Worm (Caenorhabditis elegans) whole organism, young adult: ENCODE measurements around the gene B0432.10.

Experiments used
- B0019.2 ChIP-seq: fragments of 200-800 bp; sonication (Bioruptor generic); conservative IDR thresholded peaks from 2 replicates; pipeline ENCODE4 v1.3.6; 2022; ENCODE audit warnings: missing genetic modification reagents, missing genetic modification characterization, missing compliant biosample characterization
- D2030.7 ChIP-seq: fragments of 200-800 bp; sonication (Bioruptor generic); IDR thresholded peaks from 2 replicates; pipeline ENCODE4 v1.3.6; 2022; ENCODE audit warnings: missing genetic modification reagents, missing genetic modification characterization, missing compliant biosample characterization
- F33H1.4 ChIP-seq: fragments of 200-800 bp; sonication (Bioruptor generic); IDR thresholded peaks from 2 replicates; pipeline ENCODE4 v1.3.6; 2022; ENCODE audit warnings: missing genetic modification reagents, missing genetic modification characterization, missing compliant biosample characterization
- K11D2.4 ChIP-seq: fragments of 200-800 bp; sonication (Bioruptor generic); IDR thresholded peaks from 2 replicates; pipeline ENCODE4 v1.3.6; 2022; ENCODE audit warnings: missing genetic modification reagents, missing genetic modification characterization, missing compliant biosample characterization
- Y53F4B.3 ChIP-seq: fragments of 200-800 bp; sonication (Bioruptor generic); IDR thresholded peaks from 2 replicates; pipeline ENCODE4 v1.3.6; 2022; ENCODE audit warnings: missing genetic modification reagents, missing genetic modification characterization, missing compliant biosample characterization
- Y79H2A.3 ChIP-seq: fragments of 200-800 bp; sonication (Bioruptor generic); conservative IDR thresholded peaks from 2 replicates; pipeline ENCODE4 v1.3.6; 2022; ENCODE audit warnings: missing genetic modification reagents, missing genetic modification characterization, missing compliant biosample characterization
- Y95B8A.8 ChIP-seq: fragments of 200-800 bp; sonication (Bioruptor generic); IDR thresholded peaks from 2 replicates; pipeline ENCODE4 v1.3.6; 2022; ENCODE audit warnings: missing genetic modification reagents, missing genetic modification characterization, missing compliant biosample characterization
- ZK185.1 ChIP-seq: sonication (generic microtip); optimal IDR thresholded peaks from 2 replicates; lab custom pipeline; 2016; ENCODE audit warnings: mild to moderate bottlenecking, missing genetic modification characterization, missing compliant biosample characterization; ENCODE audit not compliant: poor library complexity, severe bottlenecking
- aptf-3 ChIP-seq: fragments of 200-800 bp; sonication (Bioruptor generic); IDR thresholded peaks from 2 replicates; pipeline ENCODE4 v1.3.6; 2022; ENCODE audit warnings: missing genetic modification characterization, missing compliant biosample characterization
- atf-7 ChIP-seq: sonication (generic microtip); optimal IDR thresholded peaks from 2 replicates; lab custom pipeline; 2017; ENCODE audit warnings: mild to moderate bottlenecking, missing genetic modification characterization, missing compliant biosample characterization
- ceh-27 ChIP-seq: fragments of 200-800 bp; sonication (Bioruptor generic); optimal IDR thresholded peaks from 2 replicates; lab custom pipeline; 2018; ENCODE audit warnings: mild to moderate bottlenecking, missing genetic modification characterization, moderate library complexity, missing compliant biosample characterization
- dox-1 ChIP-seq: fragments of 200-800 bp; sonication (Bioruptor generic); IDR thresholded peaks from 2 replicates; pipeline ENCODE4 v1.3.6; 2022; ENCODE audit warnings: missing genetic modification reagents, missing genetic modification characterization, missing compliant biosample characterization
- egrh-3 ChIP-seq: fragments of 200-800 bp; sonication (Bioruptor generic); IDR thresholded peaks from 2 replicates; pipeline ENCODE4 v1.3.6; 2022; ENCODE audit warnings: missing genetic modification reagents, missing genetic modification characterization, missing compliant biosample characterization
- ets-4 ChIP-seq: fragments of 200-800 bp; sonication (Bioruptor generic); optimal IDR thresholded peaks from 2 replicates; lab custom pipeline; 2018; ENCODE audit warnings: mild to moderate bottlenecking, missing genetic modification characterization, missing compliant biosample characterization
- gei-17 ChIP-seq: fragments of 200-800 bp; sonication (Bioruptor generic); optimal IDR thresholded peaks from 2 replicates; lab custom pipeline; 2018; ENCODE audit warnings: mild to moderate bottlenecking, missing genetic modification characterization, missing compliant biosample characterization
- hlh-26 ChIP-seq: fragments of 200-800 bp; sonication (Bioruptor generic); conservative IDR thresholded peaks from 2 replicates; pipeline ENCODE4 v1.3.6; 2022; ENCODE audit warnings: missing genetic modification reagents, missing genetic modification characterization, missing compliant biosample characterization
- hmg-20 ChIP-seq: fragments of 200-800 bp; sonication (Bioruptor generic); IDR thresholded peaks from 2 replicates; pipeline ENCODE4 v1.3.6; 2022; ENCODE audit warnings: missing genetic modification reagents, missing genetic modification characterization, missing compliant biosample characterization
- hrde-1 ChIP-seq: sonication (generic microtip); optimal IDR thresholded peaks from 2 replicates; lab custom pipeline; 2016; ENCODE audit warnings: missing genetic modification characterization, mild to moderate bottlenecking, missing compliant biosample characterization, moderate library complexity, missing genotype, missing genetic modification reagents, borderline replicate concordance
- hsf-1 ChIP-seq: fragments of 200-800 bp; sonication (Bioruptor generic); IDR thresholded peaks from 2 replicates; pipeline ENCODE4 v1.3.6; 2022; ENCODE audit warnings: missing genetic modification reagents, missing genetic modification characterization, missing compliant biosample characterization
- let-526 ChIP-seq: fragments of 200-800 bp; sonication (Bioruptor generic); IDR thresholded peaks from 2 replicates; pipeline ENCODE4 v1.3.6; 2022; ENCODE audit warnings: missing genetic modification reagents, missing genetic modification characterization, missing compliant biosample characterization
- lin-26 ChIP-seq: fragments of 200-800 bp; sonication (Bioruptor generic); IDR thresholded peaks from 2 replicates; pipeline ENCODE4 v1.3.6; 2022; ENCODE audit warnings: missing genetic modification reagents, missing genetic modification characterization, missing compliant biosample characterization
- lin-54 ChIP-seq: fragments of 200-800 bp; sonication (Bioruptor generic); optimal IDR thresholded peaks from 2 replicates; lab custom pipeline; 2018; ENCODE audit warnings: mild to moderate bottlenecking, missing genetic modification characterization, missing compliant biosample characterization
- lsl-1 ChIP-seq: fragments of 200-800 bp; sonication (Bioruptor generic); optimal IDR thresholded peaks from 2 replicates; lab custom pipeline; 2018; ENCODE audit warnings: mild to moderate bottlenecking, missing genetic modification characterization, moderate library complexity, missing compliant biosample characterization
- lsy-27 ChIP-seq: sonication (generic microtip); optimal IDR thresholded peaks from 2 replicates; lab custom pipeline; 2017; ENCODE audit warnings: missing genetic modification characterization, mild to moderate bottlenecking, missing compliant biosample characterization, antibody characterized with exemption, missing genotype, borderline replicate concordance; ENCODE audit not compliant: insufficient read depth
- madf-10 ChIP-seq: sonication (generic microtip); optimal IDR thresholded peaks from 2 replicates; lab custom pipeline; 2016; ENCODE audit warnings: mild to moderate bottlenecking, missing genetic modification characterization, missing compliant biosample characterization
- madf-8 ChIP-seq: fragments of 200-800 bp; sonication (Bioruptor generic); conservative IDR thresholded peaks from 2 replicates; pipeline ENCODE4 v1.3.6; 2022; ENCODE audit warnings: missing genetic modification reagents, missing genetic modification characterization, missing compliant biosample characterization
- nfya-2 ChIP-seq: fragments of 200-800 bp; sonication (Bioruptor generic); IDR thresholded peaks from 2 replicates; pipeline ENCODE4 v1.3.6; 2022; ENCODE audit warnings: missing genetic modification reagents, missing genetic modification characterization, missing compliant biosample characterization
- nhr-179 ChIP-seq: sonication (generic microtip); optimal IDR thresholded peaks from 2 replicates; lab custom pipeline; 2016; ENCODE audit warnings: mild to moderate bottlenecking, missing genetic modification characterization, missing compliant biosample characterization
- repo-1 ChIP-seq: sonication (generic microtip); optimal IDR thresholded peaks from 2 replicates; lab custom pipeline; 2017; ENCODE audit warnings: mild to moderate bottlenecking, missing genetic modification characterization, missing compliant biosample characterization
- rpc-1 ChIP-seq, 2 experiments: fragments of 150-350 bp in 1 of 2; sonication (generic microtip) in 1 of 2; optimal IDR thresholded peaks; 2 replicates each; lab custom pipeline; 2014 to 2018; ENCODE audit warnings: missing biosample characterization in 1 of 2, missing genetic modification characterization in 1 of 2, missing genetic modification reagents in 1 of 2, missing genotype in 1 of 2
- snpc-3.4 ChIP-seq: sonication (generic microtip); optimal IDR thresholded peaks from 2 replicates; lab custom pipeline; 2017; ENCODE audit warnings: missing genetic modification characterization, mild to moderate bottlenecking, missing compliant biosample characterization, antibody characterized with exemption, moderate library complexity, missing genotype, missing genetic modification reagents
- snpc-4 ChIP-seq, 5 experiments: fragments of 150-350 bp in 1 of 5; sonication (generic microtip) in 4 of 5; optimal IDR thresholded peaks; 2 replicates each; lab custom pipeline; 2014 to 2018; ENCODE audit warnings: missing genetic modification characterization in 5 of 5, missing biosample characterization in 3 of 5, antibody characterized with exemption in 2 of 5, mild to moderate bottlenecking in 2 of 5, missing compliant biosample characterization in 2 of 5, missing genotype in 2 of 5, moderate library complexity in 2 of 5, missing genetic modification reagents in 1 of 5
- sptf-2 ChIP-seq: fragments of 200-800 bp; sonication (Bioruptor generic); optimal IDR thresholded peaks from 2 replicates; lab custom pipeline; 2018; ENCODE audit warnings: mild to moderate bottlenecking, missing genetic modification characterization, missing compliant biosample characterization
- tlf-1 ChIP-seq: fragments of 200-800 bp; sonication (Bioruptor generic); optimal IDR thresholded peaks from 2 replicates; lab custom pipeline; 2018; ENCODE audit warnings: mild to moderate bottlenecking, missing genetic modification characterization, missing compliant biosample characterization
- xnd-1 ChIP-seq: sonication (generic microtip); optimal IDR thresholded peaks from 2 replicates; lab custom pipeline; 2016; ENCODE audit warnings: missing genotype, missing genetic modification reagents, missing genetic modification characterization, missing compliant biosample characterization
- zfh-2 ChIP-seq: fragments of 200-800 bp; sonication (Bioruptor generic); conservative IDR thresholded peaks from 2 replicates; pipeline ENCODE4 v1.3.6; 2022; ENCODE audit warnings: missing genetic modification reagents, missing genetic modification characterization, missing compliant biosample characterization
- zim-3 ChIP-seq: sonication (generic microtip); optimal IDR thresholded peaks from 2 replicates; lab custom pipeline; 2017; ENCODE audit warnings: mild to moderate bottlenecking, missing genetic modification characterization, moderate library complexity, missing compliant biosample characterization
- ztf-18 ChIP-seq: sonication (generic microtip); optimal IDR thresholded peaks from 2 replicates; lab custom pipeline; 2016; ENCODE audit warnings: missing genotype, mild to moderate bottlenecking, missing genetic modification characterization, missing compliant biosample characterization
- ztf-26 ChIP-seq: sonication (generic microtip); optimal IDR thresholded peaks from 2 replicates; lab custom pipeline; 2017; ENCODE audit warnings: missing genetic modification characterization, missing compliant biosample characterization
- ztf-6 ChIP-seq: fragments of 200-800 bp; sonication (Bioruptor generic); IDR thresholded peaks from 2 replicates; pipeline ENCODE4 v1.3.6; 2022; ENCODE audit warnings: missing genetic modification reagents, missing genetic modification characterization, missing compliant biosample characterization

B0432.10 gene

ce11 chrII:303927-304711 is 18.0 kb upstream of the B0432.10 start:
- TF ChIP-seq zfh-2 (peak; percentile 87), hmg-20 (GFP tag; lab: Robert Waterston, UW) (no peak), atf-7 (tag; lab: Kevin White, UChicago) (no peak), lsy-27 (tag; lab: Kevin White, UChicago) (no peak), Y79H2A.3 (GFP tag; lab: Robert Waterston, UW) (no peak), lin-26 (GFP tag; lab: Robert Waterston, UW) (no peak), gei-17 (GFP tag; lab: Kevin White, UChicago) (no peak), egrh-3 (GFP tag; lab: Robert Waterston, UW) (peak; percentile 23; the same call in 1 of the 2 replicates), repo-1 (tag; lab: Kevin White, UChicago) (no peak), xnd-1 (no peak)

- peak; percentile 51 for TF ChIP-seq rpc-1 (optimal IDR thresholded peaks at IDR 0.05; lab: Kevin White, UChicago)
- no peak for TF ChIP-seq rpc-1 (tag; optimal IDR thresholded peaks at IDR 0.05; lab: Kevin White, UChicago)
- no peak for TF ChIP-seq nfya-2 (GFP tag; lab: Robert Waterston, UW)
- TF ChIP-seq hsf-1 (GFP tag; lab: Robert Waterston, UW): peak; percentile 85
- TF ChIP-seq hmg-20 (GFP tag; lab: Robert Waterston, UW): no peak
- no peak for TF ChIP-seq ZK185.1 (tag; lab: Kevin White, UChicago)
- TF ChIP-seq, all 124 proteins: peak for 2
These were observed 15.1 kb upstream of the B0432.10 start, which contains the start of gene K01A2.5 for ce11 chrII:300977-301772. TSS of gene K01A2.5 (plus strand) at chrII:301273.

ce11 chrII:299684-300083 is 13.6 kb upstream of the B0432.10 start, which contains the start of gene K01A2.6:
TSS of gene K01A2.6 (plus strand) at chrII:299984.
- TF ChIP-seq rpc-1 (optimal IDR thresholded peaks at IDR 0.05; lab: Kevin White, UChicago): no peak
- no peak for TF ChIP-seq rpc-1 (tag; optimal IDR thresholded peaks at IDR 0.05; lab: Kevin White, UChicago)
- TF ChIP-seq tlf-1 (GFP tag; lab: Kevin White, UChicago): no peak
- TF ChIP-seq lin-54 (GFP tag; lab: Kevin White, UChicago): no peak
- TF ChIP-seq F33H1.4 (GFP tag; lab: Robert Waterston, UW): no peak
- no peak for TF ChIP-seq ztf-18 (tag; lab: Kevin White, UChicago)
- TF ChIP-seq hlh-26 (GFP tag; lab: Robert Waterston, UW): no peak
- TF ChIP-seq dox-1: no peak
- TF ChIP-seq sptf-2 (GFP tag; lab: Kevin White, UChicago): no peak
- no peak for TF ChIP-seq madf-8 (GFP tag; lab: Robert Waterston, UW)
- TF ChIP-seq hrde-1: no peak
- TF ChIP-seq ztf-6 (GFP tag; lab: Robert Waterston, UW): no peak
- TF ChIP-seq aptf-3 (GFP tag; lab: Robert Waterston, UW): no peak
- TF ChIP-seq nhr-179 (tag; lab: Kevin White, UChicago): no peak
- no peak for TF ChIP-seq B0019.2
- no peak for TF ChIP-seq K11D2.4
- TF ChIP-seq ets-4 (GFP tag; lab: Kevin White, UChicago): no peak
- TF ChIP-seq, all 124 proteins: peak for 0

- TF ChIP-seq ztf-26: no peak
- TF ChIP-seq let-526 (GFP tag; lab: Robert Waterston, UW): no peak
- no peak for TF ChIP-seq zim-3 (tag; lab: Kevin White, UChicago)
- TF ChIP-seq Y95B8A.8 (GFP tag; lab: Robert Waterston, UW): no peak
- TF ChIP-seq ceh-27 (GFP tag; lab: Kevin White, UChicago): no peak
- TF ChIP-seq lsl-1 (GFP tag; lab: Kevin White, UChicago): no peak
- no peak for TF ChIP-seq madf-10
- TF ChIP-seq snpc-3.4 (tag; lab: Kevin White, UChicago): no peak
- TF ChIP-seq Y53F4B.3 (GFP tag; lab: Robert Waterston, UW): no peak
- no peak for TF ChIP-seq snpc-4 (GFP tag; optimal IDR thresholded peaks at IDR 0.05; lab: Kevin White, UChicago)
- no peak for TF ChIP-seq snpc-4 (tag; optimal IDR thresholded peaks at IDR 0.05; lab: Kevin White, UChicago)
- TF ChIP-seq D2030.7 (GFP tag; lab: Robert Waterston, UW): no peak
These were observed 10.9 kb upstream of the B0432.10 start, which contains the start of the genes clec-117 and B0432.1 for ce11 chrII:296911-297440. TSS of gene clec-117 (minus strand) at chrII:297011. TSS of gene B0432.1 (plus strand) at chrII:297390.
